Fruit fly (Drosophila melanogaster): Measurements from ENCODE around the gene MME1.

MME1 gene

DNA sequence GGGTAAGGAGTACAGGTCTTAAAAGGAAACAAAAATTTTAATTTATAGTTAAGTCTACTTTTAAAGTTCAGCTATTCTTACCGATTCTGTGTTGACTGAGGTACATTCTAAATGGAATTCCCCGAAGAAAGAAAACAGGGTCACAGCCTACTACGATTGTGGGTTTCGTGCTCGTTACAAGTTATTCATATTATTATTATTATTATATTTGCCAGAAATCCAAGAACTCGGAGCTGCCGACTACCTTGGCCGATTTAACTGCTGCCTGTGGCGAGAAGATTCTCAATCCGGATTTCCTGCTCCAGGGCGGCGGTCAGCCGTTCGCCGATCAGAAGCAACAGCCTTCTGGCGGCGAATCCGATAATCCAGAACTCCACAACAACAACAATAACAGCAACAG, 33.4 kb downstream of the MME1 start, which contains the start of gene Mst27D:
TSS of gene Mst27D (minus strand) at position 101 of the 400 bp plus-strand sequence.
- TF ChIP-seq noc (tag; optimal IDR thresholded peaks at IDR 0.05) = no peak

- TF ChIP-seq noc (tag; optimal IDR thresholded peaks at IDR 0.05) = no peak
Observed at dm6 chr2L:7063721-7064179, 36.4 kb downstream of the MME1 start, which contains the start of gene Sem1. Sem1 (plus strand) TSS chr2L:7063986.

dm6 chr2L:7065687-7066086, 38.4 kb downstream of the MME1 start, which contains the start of gene Nuf2:
Nuf2 (minus strand) TSS chr2L:7065837.
- no peak for TF ChIP-seq noc (tag; optimal IDR thresholded peaks at IDR 0.05)

DNA sequence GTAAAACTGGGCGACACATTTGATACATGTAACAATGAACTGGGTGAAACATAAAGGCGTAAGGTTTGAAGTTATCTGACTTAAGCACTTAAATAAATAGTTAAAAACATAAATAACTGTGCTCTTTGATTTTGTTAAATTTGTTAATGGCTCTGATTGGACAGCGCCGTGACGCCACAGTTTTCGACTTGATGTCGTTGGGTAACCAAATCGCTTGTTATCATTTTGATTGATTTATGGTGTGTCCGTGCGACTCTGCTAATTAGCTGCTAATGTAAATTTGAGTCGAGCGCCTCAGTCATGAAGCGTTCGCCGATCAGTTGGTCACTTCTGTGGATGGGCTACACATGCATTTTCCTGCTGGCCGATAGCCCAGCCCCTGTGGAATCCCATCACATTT, 40.4 kb downstream of the MME1 start, which contains the start of gene Ugt307A1:
TSS of gene Ugt307A1 (plus strand) at position 301 of the 400 bp plus-strand sequence.
- TF ChIP-seq noc (tag; optimal IDR thresholded peaks at IDR 0.05) = no peak

DNA sequence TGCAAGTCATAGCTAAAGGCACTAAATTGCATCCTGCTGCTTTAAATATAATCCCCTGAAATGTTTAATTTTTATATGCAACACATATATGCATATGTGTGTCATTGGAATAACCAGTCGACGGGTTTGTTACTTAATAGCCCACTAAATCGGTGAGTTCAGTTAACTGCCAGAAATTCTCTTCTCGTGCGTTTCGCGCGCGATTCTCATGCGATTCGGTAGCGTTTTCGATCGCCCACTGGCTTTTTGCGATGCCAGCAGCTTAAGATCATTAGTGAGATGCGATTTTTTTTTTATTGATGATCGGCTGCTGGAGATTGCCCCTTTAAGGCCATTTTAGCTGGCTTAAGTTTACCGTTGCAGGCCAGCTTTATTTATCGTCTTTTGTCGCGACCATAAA, 43.9 kb downstream of the MME1 start:
- no peak for TF ChIP-seq noc (tag; optimal IDR thresholded peaks at IDR 0.05)

dm6 chr2L:7071862-7072261, 44.5 kb downstream of the MME1 start:
- no peak for TF ChIP-seq noc (tag; optimal IDR thresholded peaks at IDR 0.05)

dm6 chr2L:7073011-7073410, 45.7 kb downstream of the MME1 start:
- TF ChIP-seq noc (tag; optimal IDR thresholded peaks at IDR 0.05) = no peak

DNA sequence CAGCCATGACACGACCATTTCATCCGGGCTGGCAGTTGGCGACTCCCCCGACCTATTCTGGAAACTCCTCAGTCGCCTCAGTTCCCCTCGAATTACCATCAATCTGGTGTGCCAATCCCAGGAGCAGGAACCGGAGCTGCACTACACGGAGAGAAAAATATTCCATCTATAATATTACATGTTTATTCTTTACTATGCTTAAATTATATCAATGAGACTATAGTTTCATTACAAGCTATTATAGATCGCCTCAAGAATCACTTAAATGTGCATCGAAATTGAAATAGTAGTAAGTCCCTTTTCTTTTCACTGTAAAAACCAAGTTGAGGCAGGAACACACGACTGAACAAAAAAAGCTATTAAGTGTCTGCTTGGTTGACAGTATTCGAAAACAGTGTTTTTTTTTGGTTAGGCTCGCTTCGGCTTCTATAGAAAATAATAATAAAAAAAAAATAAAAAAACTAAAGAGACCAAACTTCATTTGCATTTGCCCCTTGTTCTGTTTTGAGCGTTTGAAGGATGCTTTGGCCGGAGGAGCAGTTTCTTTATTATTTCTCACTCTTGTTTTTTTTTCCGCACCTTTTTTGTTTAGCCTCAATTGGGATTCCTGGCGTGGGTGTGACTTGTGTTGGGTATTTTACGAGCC, 48.9 kb downstream of the MME1 start:
- no peak for TF ChIP-seq noc (tag; optimal IDR thresholded peaks at IDR 0.05)

DNA sequence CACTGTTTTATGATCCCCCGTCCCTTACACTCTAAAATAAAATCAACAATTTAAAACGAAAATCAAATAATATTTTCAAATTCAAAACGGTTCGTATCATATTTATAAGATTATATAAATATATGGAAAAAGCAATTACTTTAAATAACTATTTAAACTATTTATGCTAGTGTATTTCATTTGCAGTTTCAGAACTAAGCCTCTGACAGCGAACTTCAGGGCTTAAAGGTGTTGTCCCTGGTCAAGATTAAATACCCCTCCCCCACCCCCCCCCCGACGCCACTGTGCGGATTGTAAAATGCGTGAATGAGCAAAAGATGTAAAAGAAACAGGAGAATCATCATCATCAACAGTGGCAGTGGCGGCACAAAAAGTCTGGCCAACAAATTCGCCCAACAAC, 49.5 kb downstream of the MME1 start:
- TF ChIP-seq noc (tag; optimal IDR thresholded peaks at IDR 0.05) = no peak

Measured in whole organism, larva.